ENCODE assay signal across 1 worm cellular context in genomic region chrII:11966602-11967001, ce11.
TF ChIP-seq lines count a peak whose summit lies in the region.

Gene rab-7 (minus strand): TSS chrII:11966931.

TF ChIP-seq in whole organism, young adult, 124 proteins besides CTCF, POLR2A, EP300 and RAD21 (continued from another document):
- TF ChIP-seq atf-7 (tag; optimal IDR thresholded peaks at IDR 0.05; lab: Kevin White, UChicago) (peak; percentile 63), ZK185.1 (tag; optimal IDR thresholded peaks at IDR 0.05; lab: Kevin White, UChicago; ENCODE audit: poor library complexity, severe bottlenecking) (no peak), F49E8.2 (tag; optimal IDR thresholded peaks at IDR 0.05; lab: Kevin White, UChicago; ENCODE audit: insufficient read depth) (peak; percentile 15), F10E7.11 (tag; optimal IDR thresholded peaks at IDR 0.05; lab: Kevin White, UChicago) (peak; percentile 24), zfh-2 (GFP tag; conservative IDR thresholded peaks at IDR 0.05; lab: Robert Waterston, UW) (no peak), attf-6 (GFP tag; IDR thresholded peaks at IDR 0.05; lab: Robert Waterston, UW) (0 out of 2 replicates have a peak, but pooled peaks have one; percentile 10), dpff-1 (tag; optimal IDR thresholded peaks at IDR 0.05; lab: Kevin White, UChicago) (peak; percentile 55), cebp-1 (GFP tag; IDR thresholded peaks at IDR 0.05; lab: Robert Waterston, UW) (no peak), cebp-1 (tag; optimal IDR thresholded peaks at IDR 0.05; lab: Kevin White, UChicago) (peak; percentile 15), C17E4.6 (GFP tag; IDR thresholded peaks at IDR 0.05; lab: Robert Waterston, UW) (no peak), mxl-1 (tag; optimal IDR thresholded peaks at IDR 0.05; lab: Kevin White, UChicago) (no peak), nhr-179 (tag; optimal IDR thresholded peaks at IDR 0.05; lab: Kevin White, UChicago) (no peak)
